Worm (Caenorhabditis elegans): ENCODE measurements around the gene tbg-1.

The tbg-1 gene

ce11 chrIII:9631117-9631655 is 2.2 kb upstream of the tbg-1 start, which contains the start of gene ubc-7 (continued):
- TF ChIP-seq R02D3.7 (tag; optimal IDR thresholded peaks at IDR 0.05) = no peak
- TF ChIP-seq tag-97 (GFP tag; IDR thresholded peaks at IDR 0.05) = no peak
- peak; percentile 50 for TF ChIP-seq unc-130 (GFP tag; optimal IDR thresholded peaks at IDR 0.05)
- TF ChIP-seq arid-1 (GFP tag; conservative IDR thresholded peaks at IDR 0.05) = no peak
- TF ChIP-seq nhr-6 (tag; optimal IDR thresholded peaks at IDR 0.05) = peak; percentile 96
- peak; percentile 64 for TF ChIP-seq lin-13 (GFP tag; optimal IDR thresholded peaks at IDR 0.05)
- peak; percentile 15 for TF ChIP-seq spr-1 (tag; optimal IDR thresholded peaks at IDR 0.05)
- no peak for TF ChIP-seq ctbp-1 (GFP tag; IDR thresholded peaks at IDR 0.05)
- no peak for TF ChIP-seq F49E8.2 (tag; optimal IDR thresholded peaks at IDR 0.05; ENCODE audit: borderline replicate concordance)
- TF ChIP-seq lin-38 (GFP tag; IDR thresholded peaks at IDR 0.05) = peak; percentile 80
- TF ChIP-seq nhr-41 (GFP tag; IDR thresholded peaks at IDR 0.05) = no peak
- TF ChIP-seq F37D6.2 (tag; optimal IDR thresholded peaks at IDR 0.05) = no peak
- TF ChIP-seq ZK546.5 (tag; optimal IDR thresholded peaks at IDR 0.05) = no peak
- TF ChIP-seq dmd-9 (GFP tag; IDR thresholded peaks at IDR 0.05) = no peak
- TF ChIP-seq lsy-2 (tag; optimal IDR thresholded peaks at IDR 0.05) = peak in 1 of 2 experiments; percentile 92
- peak; percentile 27 for TF ChIP-seq nhr-48 (tag; optimal IDR thresholded peaks at IDR 0.05)
- no peak for TF ChIP-seq zag-1 (tag; optimal IDR thresholded peaks at IDR 0.05)
- TF ChIP-seq aha-1 (tag) = peak; percentile 92
- no peak for TF ChIP-seq daf-16 (GFP tag; optimal IDR thresholded peaks at IDR 0.05)
- TF ChIP-seq daf-16 (tag; optimal IDR thresholded peaks at IDR 0.05) = peak; percentile 62
- TF ChIP-seq madf-9 (GFP tag; conservative IDR thresholded peaks at IDR 0.05) = no peak
- TF ChIP-seq dpl-1 (GFP tag; optimal IDR thresholded peaks at IDR 0.05) = peak; percentile 98
- TF ChIP-seq duxl-1 (tag; optimal IDR thresholded peaks at IDR 0.05; ENCODE audit: poor library complexity) = peak; percentile 28
- no peak for TF ChIP-seq pqm-1 (tag; optimal IDR thresholded peaks at IDR 0.05)
- TF ChIP-seq nhr-77 (tag; optimal IDR thresholded peaks at IDR 0.05) = peak; percentile 39
- TF ChIP-seq hlh-30 (tag; optimal IDR thresholded peaks at IDR 0.05; ENCODE audit: insufficient read depth) = peak; percentile 98
- TF ChIP-seq Y48G9A.11 (GFP tag; IDR thresholded peaks at IDR 0.05) = no peak
- peak; percentile 32 for TF ChIP-seq nhr-11 (tag; optimal IDR thresholded peaks at IDR 0.05)
- TF ChIP-seq hlh-11 (tag; optimal IDR thresholded peaks at IDR 0.05) = no peak
- TF ChIP-seq daf-8 (GFP tag; IDR thresholded peaks at IDR 0.05) = no peak

DNA sequence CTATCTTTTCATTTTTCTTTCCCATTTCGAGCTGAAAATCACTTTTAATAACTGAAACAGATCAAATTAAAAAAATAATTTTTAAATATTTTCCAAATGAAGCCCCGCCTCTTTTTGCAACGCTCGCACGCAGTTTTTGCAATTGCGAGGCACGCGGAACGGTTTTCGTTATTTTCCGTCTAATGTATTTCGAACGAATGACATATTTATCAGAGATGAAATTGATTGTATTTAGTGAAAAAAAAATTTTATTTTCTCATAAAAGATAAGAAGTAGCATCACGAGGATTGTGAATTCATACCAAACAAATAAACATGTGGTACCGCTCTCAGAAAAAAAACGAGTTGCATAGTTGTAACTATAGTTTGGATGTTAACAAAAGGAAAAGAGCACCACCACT is 901 bp upstream of the tbg-1 start, which contains the start of gene rpac-19:
TSS of gene rpac-19 (minus strand) at position 31 of the 400 bp plus-strand sequence.
- TF ChIP-seq Y48G9A.11 (GFP tag; IDR thresholded peaks at IDR 0.05) = 0 out of 2 replicates have a peak, but pooled peaks have one; percentile 24
- peak; percentile 71 for TF ChIP-seq dpl-1 (GFP tag; optimal IDR thresholded peaks at IDR 0.05)
- peak; percentile 91 for TF ChIP-seq mes-2 (tag; optimal IDR thresholded peaks at IDR 0.05; ENCODE audit: poor library complexity, severe bottlenecking)
- TF ChIP-seq lin-39 (tag; optimal IDR thresholded peaks at IDR 0.05) = no peak
- TF ChIP-seq ceh-82 (tag; optimal IDR thresholded peaks at IDR 0.05) = no peak
- TF ChIP-seq hlh-30 (tag; optimal IDR thresholded peaks at IDR 0.05; ENCODE audit: insufficient read depth) = peak; percentile 83
- no peak for TF ChIP-seq D1046.2 (GFP tag; IDR thresholded peaks at IDR 0.05)
- peak; percentile 85 for TF ChIP-seq lin-38 (GFP tag; IDR thresholded peaks at IDR 0.05)
- 0 out of 2 replicates have a peak, but pooled peaks have one; percentile 56 for TF ChIP-seq Y105C5A.15 (GFP tag; IDR thresholded peaks at IDR 0.05)
- TF ChIP-seq hlh-11 (tag; optimal IDR thresholded peaks at IDR 0.05) = no peak
- TF ChIP-seq snpc-4 (tag; optimal IDR thresholded peaks at IDR 0.05) = no peak
- no peak for TF ChIP-seq spr-3 (GFP tag; optimal IDR thresholded peaks at IDR 0.05)
- peak; percentile 70 for TF ChIP-seq T20F7.1 (GFP tag; optimal IDR thresholded peaks at IDR 0.05)
- peak; percentile 80 for TF ChIP-seq spr-1 (tag; optimal IDR thresholded peaks at IDR 0.05)
- peak; percentile 60 for TF ChIP-seq dmd-6 (GFP tag; IDR thresholded peaks at IDR 0.05)
- peak; percentile 45 for TF ChIP-seq daf-19 (GFP tag; conservative IDR thresholded peaks at IDR 0.05)
- peak; percentile 67; the same call in 1 of the 2 replicates for TF ChIP-seq php-3 (GFP tag; IDR thresholded peaks at IDR 0.05)
- TF ChIP-seq lin-29 (GFP tag; IDR thresholded peaks at IDR 0.05) = 0 out of 2 replicates have a peak, but pooled peaks have one; percentile 65
- no peak for TF ChIP-seq snpc-1.2 (GFP tag; IDR thresholded peaks at IDR 0.05)
- peak; percentile 54 for TF ChIP-seq zip-2 (tag; optimal IDR thresholded peaks at IDR 0.05)
- no peak for TF ChIP-seq unc-62 (GFP tag; optimal IDR thresholded peaks at IDR 0.05 in 1 of 2)
- no peak for TF ChIP-seq unc-62 (tag; optimal IDR thresholded peaks at IDR 0.05)
- TF ChIP-seq egl-43 (GFP tag; IDR thresholded peaks at IDR 0.05) = 0 out of 2 replicates have a peak, but pooled peaks have one; percentile 43
- TF ChIP-seq lir-3 (tag; optimal IDR thresholded peaks at IDR 0.05) = no peak
- TF ChIP-seq nhr-48 (tag; optimal IDR thresholded peaks at IDR 0.05) = peak; percentile 65
- peak; percentile 70 for TF ChIP-seq F49E8.2 (tag; optimal IDR thresholded peaks at IDR 0.05; ENCODE audit: borderline replicate concordance)
- peak; percentile 14 for TF ChIP-seq F37D6.2 (tag; optimal IDR thresholded peaks at IDR 0.05)
- TF ChIP-seq lin-13 (GFP tag; optimal IDR thresholded peaks at IDR 0.05) = peak; percentile 47
- peak; percentile 72; the same call in 1 of the 2 replicates for TF ChIP-seq mdt-29 (GFP tag; IDR thresholded peaks at IDR 0.05)
